Fruit fly (Drosophila melanogaster) whole organism, wandering third instar larva: ENCODE results near the gene Klp67A.

Experiments
- Abd-B ChIP-seq: fragments of >200 bp; optimal IDR thresholded peaks from 2 replicates; lab custom pipeline; 2017; ENCODE audit warnings: missing biosample characterization, missing genetic modification characterization
- CG32264 ChIP-seq: fragments of 200-800 bp; sonication (Bioruptor generic); optimal IDR thresholded peaks from 2 replicates; lab custom pipeline; 2016; ENCODE audit warnings: missing biosample characterization, missing genetic modification characterization
- CG9705 ChIP-seq: fragments of 200-800 bp; sonication (Bioruptor generic); optimal IDR thresholded peaks from 2 replicates; lab custom pipeline; 2018; ENCODE audit warnings: missing biosample characterization, mild to moderate bottlenecking, missing genetic modification characterization
- CrebA ChIP-seq: fragments of 200-800 bp; sonication (Bioruptor generic); optimal IDR thresholded peaks from 2 replicates; lab custom pipeline; 2016; ENCODE audit warnings: missing biosample characterization, mild to moderate bottlenecking, missing genetic modification characterization, borderline replicate concordance
- Dfd ChIP-seq: fragments of >200 bp; optimal IDR thresholded peaks from 2 replicates; lab custom pipeline; 2017; ENCODE audit warnings: missing biosample characterization, missing genetic modification characterization
- GATAd ChIP-seq: sonication (Bioruptor generic); optimal IDR thresholded peaks from 2 replicates; lab custom pipeline; 2016; ENCODE audit warnings: missing biosample characterization, missing genetic modification characterization
- HLH106 ChIP-seq: fragments of 200-800 bp; optimal IDR thresholded peaks from 3 replicates; lab custom pipeline; 2019; ENCODE audit warnings: missing biosample characterization, mild to moderate bottlenecking, missing genetic modification characterization, moderate library complexity
- Hnf4 ChIP-seq: fragments of 200-800 bp; sonication (Bioruptor generic); optimal IDR thresholded peaks from 2 replicates; lab custom pipeline; 2016; ENCODE audit warnings: missing biosample characterization, mild to moderate bottlenecking, missing genetic modification characterization
- Hr78 ChIP-seq: fragments of >200 bp; optimal IDR thresholded peaks from 2 replicates; lab custom pipeline; 2017; ENCODE audit warnings: missing biosample characterization, missing genetic modification characterization
- Hr83 ChIP-seq: fragments of 200-300 bp; sonication (Bioruptor generic); optimal IDR thresholded peaks from 2 replicates; lab custom pipeline; 2016; ENCODE audit warnings: missing biosample characterization, mild to moderate bottlenecking, missing genetic modification characterization, moderate library complexity; ENCODE audit not compliant: poor library complexity, severe bottlenecking
- Jra ChIP-seq: sonication (Bioruptor generic); optimal IDR thresholded peaks from 2 replicates; lab custom pipeline; 2016; ENCODE audit warnings: missing biosample characterization, missing genetic modification characterization
- Myc ChIP-seq: fragments of >200 bp; optimal IDR thresholded peaks from 2 replicates; lab custom pipeline; 2017
- OdsH ChIP-seq: fragments of 200-800 bp; sonication (Bioruptor generic); optimal IDR thresholded peaks from 2 replicates; lab custom pipeline; 2016; ENCODE audit warnings: missing biosample characterization, mild to moderate bottlenecking, missing genetic modification characterization
- Rel ChIP-seq, 2 experiments: fragments of 200-800 bp; sonication (Bioruptor generic) in 1 of 2; optimal IDR thresholded peaks; 2 replicates in 1 of 2; 3 replicates in 1 of 2; lab custom pipeline; 2016 to 2019; ENCODE audit warnings: mild to moderate bottlenecking in 2 of 2, missing biosample characterization in 2 of 2, missing genetic modification characterization in 2 of 2, moderate library complexity in 1 of 2
- Sp1 ChIP-seq: fragments of 200-800 bp; sonication (Bioruptor generic); optimal IDR thresholded peaks from 3 replicates; lab custom pipeline; 2019; ENCODE audit warnings: missing biosample characterization, mild to moderate bottlenecking, missing genetic modification characterization, moderate library complexity
- Vsx2 ChIP-seq: fragments of 200-300, 225-300 bp; sonication (Bioruptor generic); optimal IDR thresholded peaks from 2 replicates; lab custom pipeline; 2018; ENCODE audit warnings: missing biosample characterization, missing genetic modification characterization; ENCODE audit not compliant: partially characterized antibody
- br ChIP-seq: fragments of 200-800 bp; sonication (Bioruptor generic); optimal IDR thresholded peaks from 2 replicates; lab custom pipeline; 2016; ENCODE audit warnings: missing biosample characterization, missing genetic modification characterization
- brk ChIP-seq: fragments of 200-800 bp; sonication (Bioruptor generic); optimal IDR thresholded peaks from 2 replicates; lab custom pipeline; 2016; ENCODE audit warnings: missing biosample characterization, mild to moderate bottlenecking, missing genetic modification characterization
- dl ChIP-seq, 2 experiments: fragments of 175-275, 200-275 bp in 1 of 2; fragments of 200-275 bp in 1 of 2; sonication (Bioruptor generic); optimal IDR thresholded peaks; lab custom pipeline; 2018; ENCODE audit warnings: mild to moderate bottlenecking in 2 of 2, missing biosample characterization in 2 of 2, missing genetic modification characterization in 2 of 2, moderate library complexity in 2 of 2; ENCODE audit not compliant: partially characterized antibody in 2 of 2, insufficient read depth in 1 of 2
- dmrt93B ChIP-seq: fragments of 200-800 bp; sonication (Bioruptor generic); optimal IDR thresholded peaks from 2 replicates; lab custom pipeline; 2018; ENCODE audit warnings: missing biosample characterization, mild to moderate bottlenecking, missing genetic modification characterization
- dsf ChIP-seq: sonication (Bioruptor generic); optimal IDR thresholded peaks from 2 replicates; lab custom pipeline; 2016; ENCODE audit warnings: missing biosample characterization, missing genetic modification characterization, borderline replicate concordance
- ey ChIP-seq: fragments of 200-800 bp; sonication (Bioruptor generic); optimal IDR thresholded peaks from 2 replicates; lab custom pipeline; 2016; ENCODE audit warnings: missing biosample characterization, missing genetic modification characterization
- foxo ChIP-seq, 2 experiments: fragments of 200-800 bp; sonication (Bioruptor generic); optimal IDR thresholded peaks; 2 replicates in 1 of 2; 3 replicates in 1 of 2; lab custom pipeline; 2016 to 2017; ENCODE audit warnings: missing biosample characterization in 2 of 2, missing genetic modification characterization in 2 of 2
- fru ChIP-seq: fragments of 200-800 bp; sonication (Bioruptor generic); optimal IDR thresholded peaks from 3 replicates; lab custom pipeline; 2016; ENCODE audit warnings: missing biosample characterization, mild to moderate bottlenecking, missing genetic modification characterization
- h ChIP-seq: fragments of 200-800 bp; sonication (Bioruptor generic); optimal IDR thresholded peaks from 3 replicates; lab custom pipeline; 2016; ENCODE audit warnings: missing biosample characterization, mild to moderate bottlenecking, missing genetic modification characterization
- jim ChIP-seq: fragments of 175-275, 200-325 bp; sonication (Bioruptor generic); optimal IDR thresholded peaks from 2 replicates; lab custom pipeline; 2016; ENCODE audit warnings: missing biosample characterization, mild to moderate bottlenecking, missing genetic modification characterization
- lola ChIP-seq: fragments of >200 bp; optimal IDR thresholded peaks from 2 replicates; lab custom pipeline; 2017; ENCODE audit warnings: missing biosample characterization, missing genetic modification characterization
- pan ChIP-seq: fragments of >200 bp; optimal IDR thresholded peaks from 2 replicates; lab custom pipeline; 2017
- psq ChIP-seq: fragments of 200-800 bp; sonication (Bioruptor generic); optimal IDR thresholded peaks from 3 replicates; lab custom pipeline; 2017; ENCODE audit warnings: missing biosample characterization, mild to moderate bottlenecking, missing genetic modification characterization, moderate library complexity
- sage ChIP-seq: fragments of 200-800 bp; sonication (Bioruptor generic); optimal IDR thresholded peaks from 2 replicates; lab custom pipeline; 2016; ENCODE audit warnings: missing biosample characterization, mild to moderate bottlenecking, missing genetic modification characterization
- sv ChIP-seq: fragments of 200-800 bp; sonication (Bioruptor generic); optimal IDR thresholded peaks from 3 replicates; lab custom pipeline; 2016; ENCODE audit warnings: missing biosample characterization, missing genetic modification characterization
- tai ChIP-seq: sonication (Bioruptor generic); optimal IDR thresholded peaks from 2 replicates; lab custom pipeline; 2016; ENCODE audit warnings: missing biosample characterization, missing genetic modification characterization
- usp ChIP-seq: fragments of >200 bp; optimal IDR thresholded peaks from 2 replicates; lab custom pipeline; 2017; ENCODE audit warnings: missing biosample characterization, missing genetic modification characterization
- woc ChIP-seq: sonication (Bioruptor generic); optimal IDR thresholded peaks from 2 replicates; lab custom pipeline; 2016; ENCODE audit warnings: missing biosample characterization, mild to moderate bottlenecking, missing genetic modification characterization

The Klp67A gene

DNA sequence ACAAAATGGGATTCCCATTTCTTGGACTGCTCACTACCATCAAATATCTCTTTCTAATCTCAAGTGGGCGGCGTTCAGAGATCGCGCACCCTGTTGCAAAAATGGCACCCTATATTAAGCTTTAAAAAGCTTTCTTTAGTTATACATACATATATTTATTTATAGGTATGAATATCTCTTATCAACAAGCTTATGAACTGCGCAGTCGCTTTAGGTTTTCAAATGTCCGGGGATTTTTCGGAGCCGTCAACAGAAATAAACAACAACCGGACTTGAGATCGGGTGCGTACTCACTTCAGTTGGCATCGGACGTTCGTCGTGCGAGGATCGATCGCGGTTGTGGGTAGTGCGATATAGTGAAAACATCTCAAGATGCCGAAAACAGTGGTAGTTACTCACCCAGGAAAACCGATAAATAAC lies 17.5 kb downstream of the Klp67A start, which contains the start of gene PGRP-LF:
TSS of gene PGRP-LF (plus strand) at position 296 of the 420 bp plus-strand sequence.
- no peak for TF ChIP-seq dsf (GFP tag; lab: Kevin White, UChicago)
- TF ChIP-seq lola (GFP tag; lab: Kevin White, UChicago), result no peak
- TF ChIP-seq Rel (GFP tag; optimal IDR thresholded peaks at IDR 0.05; lab: Kevin White, UChicago), result no peak
- TF ChIP-seq Rel (tag; optimal IDR thresholded peaks at IDR 0.05; lab: Kevin White, UChicago), result peak; percentile 100
- no peak for TF ChIP-seq woc (GFP tag; lab: Kevin White, UChicago)
- peak; percentile 17 for TF ChIP-seq sv (GFP tag; lab: Kevin White, UChicago)
- TF ChIP-seq brk (GFP tag; lab: Kevin White, UChicago), result peak; percentile 57
- peak; percentile 36 for TF ChIP-seq Hr83 (GFP tag; lab: Kevin White, UChicago)
- TF ChIP-seq Hnf4, result peak; percentile 19
- TF ChIP-seq sage (GFP tag; lab: Kevin White, UChicago), result peak; percentile 13
- no peak for TF ChIP-seq usp
- peak; percentile 36 for TF ChIP-seq Sp1
- no peak for TF ChIP-seq fru
- TF ChIP-seq Hr78 (GFP tag; lab: Kevin White, UChicago), result no peak
- no peak for TF ChIP-seq tai (GFP tag; lab: Kevin White, UChicago)
- TF ChIP-seq foxo (GFP tag; optimal IDR thresholded peaks at IDR 0.05; lab: Kevin White, UChicago), result peak in 1 of 2 experiments; percentile 7
- TF ChIP-seq HLH106 (tag; lab: Kevin White, UChicago), result no peak
- TF ChIP-seq dl (GFP tag; optimal IDR thresholded peaks at IDR 0.05; lab: Kevin White, UChicago; ENCODE audit: insufficient read depth in 1 of 2, partially characterized antibody in 2 of 2), result no peak
- TF ChIP-seq br (GFP tag; lab: Kevin White, UChicago), result peak; percentile 19
- TF ChIP-seq Jra (GFP tag; lab: Kevin White, UChicago), result peak; percentile 44
- TF ChIP-seq dmrt93B, result no peak
- TF ChIP-seq CrebA (GFP tag; lab: Kevin White, UChicago), result peak; percentile 78
- TF ChIP-seq CG9705, result no peak
- TF ChIP-seq Abd-B (GFP tag; lab: Kevin White, UChicago), result no peak
- peak; percentile 52 for TF ChIP-seq h (GFP tag; lab: Kevin White, UChicago)
- peak; percentile 41 for TF ChIP-seq OdsH (GFP tag; lab: Kevin White, UChicago)
- no peak for TF ChIP-seq ey (GFP tag; lab: Kevin White, UChicago)
- TF ChIP-seq CG32264 (GFP tag; lab: Kevin White, UChicago), result no peak
- TF ChIP-seq GATAd, result no peak

dm6 chr3L:9345157-9345556 lies 21.7 kb downstream of the Klp67A start:
- TF ChIP-seq woc (GFP tag; lab: Kevin White, UChicago), result no peak
- no peak for TF ChIP-seq dmrt93B
- TF ChIP-seq fru, result no peak
- TF ChIP-seq pan (lab: Kevin White, UChicago), result no peak
- TF ChIP-seq h (GFP tag; lab: Kevin White, UChicago), result no peak
- no peak for TF ChIP-seq usp
- TF ChIP-seq brk (GFP tag; lab: Kevin White, UChicago), result no peak
- no peak for TF ChIP-seq psq (GFP tag; lab: Kevin White, UChicago)
- TF ChIP-seq GATAd, result no peak
- TF ChIP-seq OdsH (GFP tag; lab: Kevin White, UChicago), result no peak
- TF ChIP-seq Sp1, result no peak
- TF ChIP-seq Vsx2 (GFP tag; lab: Kevin White, UChicago), result no peak
- no peak for TF ChIP-seq tai (GFP tag; lab: Kevin White, UChicago)
- TF ChIP-seq br (GFP tag; lab: Kevin White, UChicago), result no peak
- TF ChIP-seq Myc (lab: Kevin White, UChicago), result no peak
- TF ChIP-seq lola (GFP tag; lab: Kevin White, UChicago), result no peak
- TF ChIP-seq jim (GFP tag; lab: Kevin White, UChicago), result no peak
- no peak for TF ChIP-seq Dfd (GFP tag; lab: Kevin White, UChicago)
- TF ChIP-seq CG32264 (GFP tag; lab: Kevin White, UChicago), result no peak
- TF ChIP-seq Abd-B (GFP tag; lab: Kevin White, UChicago), result no peak

DNA sequence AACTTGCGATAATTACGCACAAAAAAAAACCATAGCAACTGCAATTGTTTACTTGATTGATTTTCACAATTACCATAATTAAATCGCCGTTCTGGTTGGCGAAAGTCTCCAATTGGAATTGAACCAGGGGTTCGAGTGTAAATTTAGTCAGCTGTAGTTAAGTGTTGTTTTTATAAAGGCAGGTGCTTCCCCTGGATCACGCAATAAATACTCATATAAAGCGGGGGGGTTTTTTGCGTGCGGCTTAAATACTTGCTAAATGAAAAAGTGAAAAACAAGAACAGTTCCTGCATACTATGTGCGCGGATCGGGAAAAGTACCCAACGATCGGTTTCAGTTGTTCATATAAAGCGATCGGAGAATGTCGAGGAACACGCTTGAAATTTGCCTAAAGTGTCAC lies 22.9 kb downstream of the Klp67A start:
- no peak for TF ChIP-seq Rel (GFP tag; optimal IDR thresholded peaks at IDR 0.05; lab: Kevin White, UChicago)
- TF ChIP-seq Rel (tag; optimal IDR thresholded peaks at IDR 0.05; lab: Kevin White, UChicago), result peak; percentile 96
- TF ChIP-seq GATAd, result no peak
